Fruit fly (Drosophila melanogaster) whole organism, prepupa: ENCODE data around the gene Cad88C.

Source experiments
- CG10631 ChIP-seq: fragments of 200-800 bp; sonication (Bioruptor generic); optimal IDR thresholded peaks from 2 replicates; lab custom pipeline; 2016; ENCODE audit warnings: missing biosample characterization, missing genetic modification characterization
- CG10669 ChIP-seq: fragments of 200-800 bp; sonication (Bioruptor generic); optimal IDR thresholded peaks from 3 replicates; lab custom pipeline; 2018; ENCODE audit warnings: missing biosample characterization, mild to moderate bottlenecking, missing genetic modification characterization, moderate library complexity
- CG11294 ChIP-seq: fragments of 200-800 bp; sonication (Bioruptor generic); IDR thresholded peaks from 2 replicates; pipeline ENCODE4 v1.3.6; 2022; ENCODE audit warnings: missing biosample characterization, missing genetic modification characterization
- CG11902 ChIP-seq: fragments of 200-800 bp; sonication (Bioruptor generic); optimal IDR thresholded peaks from 3 replicates; lab custom pipeline; 2016; ENCODE audit warnings: missing biosample characterization, missing genetic modification characterization
- CG15336 ChIP-seq: fragments of 200-800 bp; sonication (Bioruptor generic); IDR thresholded peaks from 2 replicates; pipeline ENCODE4 v1.3.6; 2022; ENCODE audit warnings: missing biosample characterization, missing genetic modification characterization
- CG1621 ChIP-seq: fragments of 200-800 bp; sonication (Bioruptor generic); optimal IDR thresholded peaks from 3 replicates; lab custom pipeline; 2018; ENCODE audit warnings: missing biosample characterization, mild to moderate bottlenecking, missing genetic modification characterization
- CG16779 ChIP-seq: fragments of 200-800 bp; sonication (Bioruptor generic); optimal IDR thresholded peaks from 3 replicates; lab custom pipeline; 2017; ENCODE audit warnings: missing biosample characterization, mild to moderate bottlenecking, missing genetic modification characterization
- CG32006 ChIP-seq: fragments of 200-800 bp; sonication (Bioruptor generic); optimal IDR thresholded peaks from 3 replicates; lab custom pipeline; 2017; ENCODE audit warnings: missing biosample characterization, mild to moderate bottlenecking, missing genetic modification characterization
- CG34406 ChIP-seq: fragments of 200-800 bp; sonication (Bioruptor generic); optimal IDR thresholded peaks from 3 replicates; lab custom pipeline; 2016; ENCODE audit warnings: missing biosample characterization, missing genetic modification characterization
- CG3919 ChIP-seq: fragments of 200-800 bp; sonication (Bioruptor generic); optimal IDR thresholded peaks from 3 replicates; lab custom pipeline; 2016; ENCODE audit warnings: missing biosample characterization, missing genetic modification characterization
- CG4318 ChIP-seq: fragments of 200-800 bp; sonication (Bioruptor generic); optimal IDR thresholded peaks from 3 replicates; lab custom pipeline; 2017; ENCODE audit warnings: missing biosample characterization, mild to moderate bottlenecking, missing genetic modification characterization
- CG6163 ChIP-seq: fragments of 200-800 bp; sonication (Bioruptor generic); IDR thresholded peaks from 3 replicates; pipeline ENCODE4 v1.3.6; 2022; ENCODE audit warnings: missing biosample characterization, missing genetic modification characterization
- CG6276 ChIP-seq: fragments of 200-800 bp; sonication (Bioruptor generic); optimal IDR thresholded peaks from 2 replicates; lab custom pipeline; 2017; ENCODE audit warnings: missing biosample characterization, mild to moderate bottlenecking, missing genetic modification characterization
- CG6808 ChIP-seq: fragments of 200-800 bp; sonication (Bioruptor generic); optimal IDR thresholded peaks from 3 replicates; lab custom pipeline; 2017; ENCODE audit warnings: missing biosample characterization, missing genetic modification characterization, mild to moderate bottlenecking, moderate library complexity, missing genetic modification reagents
- CG8119 ChIP-seq: fragments of 200-800 bp; sonication (Bioruptor generic); IDR thresholded peaks from 3 replicates; pipeline ENCODE4 v1.3.6; 2022; ENCODE audit warnings: missing biosample characterization, missing genetic modification characterization
- CG8319 ChIP-seq: fragments of 200-800 bp; sonication (Bioruptor generic); optimal IDR thresholded peaks from 3 replicates; lab custom pipeline; 2016; ENCODE audit warnings: missing biosample characterization, missing genetic modification characterization
- CG8632 ChIP-seq: fragments of 200-800 bp; sonication (Bioruptor generic); optimal IDR thresholded peaks from 3 replicates; lab custom pipeline; 2016; ENCODE audit warnings: missing biosample characterization, missing genetic modification characterization
- CG9139 ChIP-seq: fragments of 200-800 bp; sonication (Bioruptor generic); optimal IDR thresholded peaks from 3 replicates; lab custom pipeline; 2017; ENCODE audit warnings: missing biosample characterization, mild to moderate bottlenecking, missing genetic modification characterization
- Eip75B ChIP-seq: fragments of 200-800 bp; sonication (Bioruptor generic); optimal IDR thresholded peaks from 3 replicates; lab custom pipeline; 2016; ENCODE audit warnings: missing biosample characterization, missing genetic modification characterization
- Eip78C ChIP-seq: fragments of 200-800 bp; sonication (Bioruptor generic); peaks from one replicate; lab custom pipeline; 2016; ENCODE audit warnings: missing biosample characterization, missing genetic modification characterization
- Eip93F ChIP-seq: fragments of 200-800 bp; sonication (Bioruptor generic); optimal IDR thresholded peaks from 2 replicates; lab custom pipeline; 2016; ENCODE audit warnings: missing biosample characterization, mild to moderate bottlenecking, missing genetic modification characterization
- Ets21C ChIP-seq: fragments of 200-800 bp; sonication (Bioruptor generic); optimal IDR thresholded peaks from 3 replicates; lab custom pipeline; 2016; ENCODE audit warnings: missing biosample characterization, missing genetic modification characterization
- Ets96B ChIP-seq: fragments of 200-800 bp; optimal IDR thresholded peaks from 2 replicates; lab custom pipeline; 2019; ENCODE audit warnings: missing biosample characterization, mild to moderate bottlenecking, missing genetic modification characterization, moderate library complexity
- Gug ChIP-seq: fragments of 200-800 bp; sonication (Bioruptor generic); IDR thresholded peaks from 2 replicates; pipeline ENCODE4 v1.3.6; 2022; ENCODE audit warnings: missing biosample characterization, missing genetic modification characterization
- Hr38 ChIP-seq: sonication (Bioruptor generic); optimal IDR thresholded peaks from 2 replicates; lab custom pipeline; 2016; ENCODE audit warnings: missing biosample characterization, missing genetic modification characterization
- Hr39 ChIP-seq: fragments of 200-800 bp; sonication (Bioruptor generic); optimal IDR thresholded peaks from 2 replicates; lab custom pipeline; 2016; ENCODE audit warnings: missing biosample characterization, missing genetic modification characterization
- Hr4 ChIP-seq: fragments of 200-800 bp; sonication (Bioruptor generic); optimal IDR thresholded peaks from 3 replicates; lab custom pipeline; 2016; ENCODE audit warnings: missing biosample characterization, missing genetic modification characterization
- Met ChIP-seq: fragments of 200-800 bp; sonication (Bioruptor generic); optimal IDR thresholded peaks from 3 replicates; lab custom pipeline; 2016; ENCODE audit warnings: missing biosample characterization, missing genetic modification characterization
- Smox ChIP-seq: fragments of 200-800 bp; sonication (Bioruptor generic); optimal IDR thresholded peaks from 3 replicates; lab custom pipeline; 2016; ENCODE audit warnings: missing biosample characterization, missing genetic modification characterization
- Sox14 ChIP-seq: fragments of 200-800 bp; sonication (Bioruptor generic); optimal IDR thresholded peaks from 3 replicates; lab custom pipeline; 2016; ENCODE audit warnings: missing biosample characterization, missing genetic modification characterization
- Sox15 ChIP-seq: fragments of 200-800 bp; sonication (Bioruptor generic); optimal IDR thresholded peaks from 3 replicates; lab custom pipeline; 2016; ENCODE audit warnings: missing biosample characterization, missing genetic modification characterization
- achi ChIP-seq: fragments of 200-800 bp; sonication (Bioruptor generic); optimal IDR thresholded peaks from 3 replicates; lab custom pipeline; 2016; ENCODE audit warnings: missing biosample characterization, missing genetic modification characterization
- acj6 ChIP-seq: fragments of 200-800 bp; sonication (Bioruptor generic); optimal IDR thresholded peaks from 3 replicates; lab custom pipeline; 2016; ENCODE audit warnings: missing biosample characterization, missing genetic modification characterization
- dsx ChIP-seq: fragments of 200-800 bp; optimal IDR thresholded peaks from 3 replicates; lab custom pipeline; 2019; ENCODE audit warnings: missing biosample characterization, mild to moderate bottlenecking, missing genetic modification characterization, moderate library complexity; ENCODE audit not compliant: poor library complexity, severe bottlenecking
- eg ChIP-seq: fragments of 200-800 bp; sonication (Bioruptor generic); IDR thresholded peaks from 3 replicates; pipeline ENCODE4 v1.3.6; 2022; ENCODE audit warnings: missing biosample characterization, missing genetic modification characterization
- fd85E ChIP-seq: fragments of 200-800 bp; sonication (Bioruptor generic); optimal IDR thresholded peaks from 3 replicates; lab custom pipeline; 2016; ENCODE audit warnings: missing biosample characterization, missing genetic modification characterization
- fkh ChIP-seq: fragments of 200-800 bp; sonication (Bioruptor generic); optimal IDR thresholded peaks from 3 replicates; lab custom pipeline; 2017; ENCODE audit warnings: missing biosample characterization, mild to moderate bottlenecking, missing genetic modification characterization, moderate library complexity
- lz ChIP-seq: fragments of 200-800 bp; sonication (Bioruptor generic); optimal IDR thresholded peaks from 3 replicates; lab custom pipeline; 2016; ENCODE audit warnings: missing biosample characterization, missing genetic modification characterization
- net ChIP-seq: fragments of 200-800 bp; sonication (Bioruptor generic); optimal IDR thresholded peaks from 3 replicates; lab custom pipeline; 2016; ENCODE audit warnings: missing biosample characterization, missing genetic modification characterization
- pdm3 ChIP-seq: fragments of 200-800 bp; sonication (Bioruptor generic); optimal IDR thresholded peaks from 3 replicates; lab custom pipeline; 2016; ENCODE audit warnings: missing biosample characterization, missing genetic modification characterization
- spab ChIP-seq: fragments of 200-800 bp; sonication (Bioruptor generic); optimal IDR thresholded peaks from 2 replicates; lab custom pipeline; 2017; ENCODE audit warnings: missing biosample characterization, mild to moderate bottlenecking, missing genetic modification characterization, missing genetic modification reagents
- ss ChIP-seq, 2 experiments: fragments of 200-800 bp; sonication (Bioruptor generic); optimal IDR thresholded peaks; 2 replicates in 1 of 2; 3 replicates in 1 of 2; lab custom pipeline; 2017 to 2018; ENCODE audit warnings: mild to moderate bottlenecking in 2 of 2, missing biosample characterization in 2 of 2, missing genetic modification characterization in 2 of 2, moderate library complexity in 1 of 2
- svp ChIP-seq: fragments of 200-800 bp; sonication (Bioruptor generic); peaks from one replicate; lab custom pipeline; 2016; ENCODE audit warnings: missing biosample characterization, missing genetic modification characterization
- topi ChIP-seq: fragments of 200-800 bp; sonication (Bioruptor generic); optimal IDR thresholded peaks from 3 replicates; lab custom pipeline; 2016; ENCODE audit warnings: missing biosample characterization, missing genetic modification characterization

Cad88C gene

dm6 chr3R:14625215-14626156 is 4.8 kb upstream of the Cad88C start, which contains the start of the genes put and His4r (continued):
- TF ChIP-seq CG3919 (GFP tag; lab: Kevin White, UChicago) (peak; percentile 31), CG1621 (tag; lab: Kevin White, UChicago) (no peak), Gug (GFP tag; lab: Robert Waterston, UW) (no peak), acj6 (GFP tag; lab: Kevin White, UChicago) (no peak), Ets21C (GFP tag; lab: Kevin White, UChicago) (no peak), CG32006 (no peak), CG9139 (GFP tag; lab: Kevin White, UChicago) (no peak), spab (GFP tag; lab: Kevin White, UChicago) (no peak), CG11902 (GFP tag; lab: Kevin White, UChicago) (no peak), CG8319 (no peak), fd85E (GFP tag; lab: Kevin White, UChicago) (no peak), ss (GFP tag; optimal IDR thresholded peaks at IDR 0.05; lab: Kevin White, UChicago) (peak; percentile 16 to 29), Hr4 (GFP tag; lab: Kevin White, UChicago) (no peak), Hr39 (GFP tag; lab: Kevin White, UChicago) (no peak), Eip75B (GFP tag; lab: Kevin White, UChicago) (peak; percentile 39), CG10669 (no peak), CG16779 (tag; lab: Kevin White, UChicago) (no peak), Sox15 (GFP tag; lab: Kevin White, UChicago) (no peak), Hr38 (GFP tag; lab: Kevin White, UChicago) (no peak), pdm3 (GFP tag; lab: Kevin White, UChicago) (no peak), Eip78C (GFP tag; lab: Kevin White, UChicago) (peak; percentile 69), eg (GFP tag; lab: Robert Waterston, UW) (0 out of 3 replicates have a peak, but pooled peaks have one; percentile 21), achi (GFP tag; lab: Kevin White, UChicago) (no peak), CG15336 (GFP tag; lab: Robert Waterston, UW) (0 out of 2 replicates have a peak, but pooled peaks have one; percentile 34), CG8119 (GFP tag; lab: Robert Waterston, UW) (no peak), dsx (no peak), topi (peak; percentile 33), net (no peak), CG8632 (no peak), Smox (GFP tag; lab: Kevin White, UChicago) (no peak), CG34406 (no peak), Sox14 (GFP tag; lab: Kevin White, UChicago) (peak; percentile 64), Eip93F (GFP tag; lab: Kevin White, UChicago) (no peak)

dm6 chr3R:14626781-14627180 is 3.5 kb upstream of the Cad88C start:
- TF ChIP-seq Met (GFP tag; lab: Kevin White, UChicago) (no peak), CG6808 (GFP tag; lab: Kevin White, UChicago) (no peak), svp (GFP tag; lab: Kevin White, UChicago) (peak; percentile 51)
- TF ChIP-seq, all 60 proteins: peak for 1

dm6 chr3R:14631911-14632310 is 1.6 kb downstream of the Cad88C start:
- no peak for TF ChIP-seq Hr39 (GFP tag; lab: Kevin White, UChicago)
- 0 out of 3 replicates have a peak, but pooled peaks have one; percentile 34 for TF ChIP-seq CG6163 (GFP tag; lab: Robert Waterston, UW)
- peak; percentile 83 for TF ChIP-seq Eip78C (GFP tag; lab: Kevin White, UChicago)
- no peak for TF ChIP-seq eg (GFP tag; lab: Robert Waterston, UW)
- no peak for TF ChIP-seq fkh
- TF ChIP-seq ss (GFP tag; optimal IDR thresholded peaks at IDR 0.05; lab: Kevin White, UChicago): no peak
- TF ChIP-seq lz (GFP tag; lab: Kevin White, UChicago): no peak
- TF ChIP-seq CG32006: peak; percentile 41
- TF ChIP-seq Ets96B: no peak
- peak; percentile 9 for TF ChIP-seq CG6276
- TF ChIP-seq acj6 (GFP tag; lab: Kevin White, UChicago): peak; percentile 7
- no peak for TF ChIP-seq CG11294 (GFP tag; lab: Robert Waterston, UW)
- peak; percentile 8 for TF ChIP-seq CG4318 (GFP tag; lab: Kevin White, UChicago)
- TF ChIP-seq CG10631 (GFP tag; lab: Kevin White, UChicago): peak; percentile 1
- peak; percentile 33 for TF ChIP-seq Hr4 (GFP tag; lab: Kevin White, UChicago)
- TF ChIP-seq CG3919 (GFP tag; lab: Kevin White, UChicago): no peak
